Fruit fly (Drosophila melanogaster) whole organism, embryonic: ENCODE data around the gene CG13690.
A peak's percentile ranks its signal among the peaks of the same experiment; 100 is the strongest.

Experiments
- Adf1 ChIP-seq: fragments of 200-800 bp; sonication (Bioruptor generic); IDR thresholded peaks from 2 replicates; pipeline ENCODE4 v1.3.6; 2022; ENCODE audit warnings: missing biosample characterization, missing genetic modification characterization
- Atf-2 ChIP-seq: fragments of 200-800 bp; sonication (Bioruptor generic); optimal IDR thresholded peaks from 2 replicates; lab custom pipeline; 2016; ENCODE audit warnings: missing biosample characterization, missing genetic modification characterization
- BEAF-32 ChIP-seq: fragments of 200-800 bp; sonication (Bioruptor generic); optimal IDR thresholded peaks from 3 replicates; lab custom pipeline; 2017; ENCODE audit warnings: missing biosample characterization, missing genetic modification characterization, mild to moderate bottlenecking, moderate library complexity, missing genetic modification reagents
- CG11398 ChIP-seq: fragments of 200-800 bp; sonication (Bioruptor generic); optimal IDR thresholded peaks from 2 replicates; lab custom pipeline; 2016; ENCODE audit warnings: missing biosample characterization, missing genetic modification characterization
- CG11695 ChIP-seq: fragments of 200-800 bp; sonication (Bioruptor generic); IDR thresholded peaks from 3 replicates; pipeline ENCODE4 v1.3.6; 2022; ENCODE audit warnings: missing biosample characterization, missing genetic modification characterization
- CG11723 ChIP-seq: fragments of 200-800 bp; sonication (Bioruptor generic); optimal IDR thresholded peaks from 2 replicates; lab custom pipeline; 2017; ENCODE audit warnings: missing biosample characterization, mild to moderate bottlenecking, missing genetic modification characterization
- CG12219 ChIP-seq: fragments of 200-800 bp; sonication (Bioruptor generic); optimal IDR thresholded peaks from 3 replicates; lab custom pipeline; 2018; ENCODE audit warnings: missing biosample characterization, mild to moderate bottlenecking, missing genetic modification characterization
- CG13775 ChIP-seq: fragments of 200-800 bp; sonication (Bioruptor generic); optimal IDR thresholded peaks from 3 replicates; lab custom pipeline; 2017; ENCODE audit warnings: missing biosample characterization, mild to moderate bottlenecking, missing genetic modification characterization
- CG15269 ChIP-seq: fragments of 200-800 bp; sonication (Bioruptor generic); optimal IDR thresholded peaks from 2 replicates; lab custom pipeline; 2018; ENCODE audit warnings: missing biosample characterization, mild to moderate bottlenecking, missing genetic modification characterization, moderate library complexity
- CG15514 ChIP-seq: fragments of 200-800 bp; sonication (Bioruptor generic); optimal IDR thresholded peaks from 3 replicates; lab custom pipeline; 2017; ENCODE audit warnings: missing biosample characterization, missing genetic modification characterization, mild to moderate bottlenecking, moderate library complexity, missing genetic modification reagents
- CG15696 ChIP-seq: fragments of 200-800 bp; sonication (Bioruptor generic); optimal IDR thresholded peaks from 2 replicates; lab custom pipeline; 2019; ENCODE audit warnings: missing biosample characterization, mild to moderate bottlenecking, missing genetic modification characterization, moderate library complexity
- CG17361 ChIP-seq: fragments of 200-800 bp; sonication (Bioruptor generic); IDR thresholded peaks from 3 replicates; pipeline ENCODE4 v1.3.6; 2022; ENCODE audit warnings: missing biosample characterization, missing genetic modification characterization
- CG17802 ChIP-seq: fragments of 200-800 bp; sonication (Bioruptor generic); optimal IDR thresholded peaks from 2 replicates; lab custom pipeline; 2018; ENCODE audit warnings: missing biosample characterization, mild to moderate bottlenecking, missing genetic modification characterization, moderate library complexity
- CG18764 ChIP-seq: fragments of 200-800 bp; sonication (Bioruptor generic); optimal IDR thresholded peaks from 3 replicates; lab custom pipeline; 2016; ENCODE audit warnings: missing biosample characterization, missing genetic modification characterization
- CG31224 ChIP-seq: fragments of 200-800 bp; sonication (Bioruptor generic); IDR thresholded peaks from 2 replicates; pipeline ENCODE4 v1.3.6; 2022; ENCODE audit warnings: missing biosample characterization, missing genetic modification characterization
- CG3163 ChIP-seq: fragments of 200-800 bp; sonication (Bioruptor generic); optimal IDR thresholded peaks from 3 replicates; lab custom pipeline; 2016; ENCODE audit warnings: missing biosample characterization, missing genetic modification characterization
- CG34422 ChIP-seq: fragments of 200-800 bp; sonication (Bioruptor generic); IDR thresholded peaks from 3 replicates; pipeline ENCODE4 v1.3.6; 2022; ENCODE audit warnings: missing biosample characterization, missing genetic modification characterization
- CG6683 ChIP-seq: fragments of 200-800 bp; sonication (Bioruptor generic); optimal IDR thresholded peaks from 2 replicates; lab custom pipeline; 2017; ENCODE audit warnings: missing biosample characterization, mild to moderate bottlenecking, missing genetic modification characterization, missing genetic modification reagents
- CG6689 ChIP-seq: fragments of 200-800 bp; sonication (Bioruptor generic); IDR thresholded peaks from 2 replicates; pipeline ENCODE4 v1.3.6; 2022; ENCODE audit warnings: missing biosample characterization, missing genetic modification characterization
- CG7271 ChIP-seq: fragments of 200-800 bp; sonication (Bioruptor generic); optimal IDR thresholded peaks from 2 replicates; lab custom pipeline; 2018; ENCODE audit warnings: missing biosample characterization, mild to moderate bottlenecking, missing genetic modification characterization, moderate library complexity
- CG7928 ChIP-seq: fragments of 200-800 bp; sonication (Bioruptor generic); optimal IDR thresholded peaks from 2 replicates; lab custom pipeline; 2017; ENCODE audit warnings: missing biosample characterization, mild to moderate bottlenecking, missing genetic modification characterization
- CG9932 ChIP-seq: fragments of 200-800 bp; sonication (Bioruptor generic); IDR thresholded peaks from 2 replicates; pipeline ENCODE4 v1.3.6; 2022; ENCODE audit warnings: missing biosample characterization, missing genetic modification characterization
- Camta ChIP-seq: fragments of 200-800 bp; sonication (Bioruptor generic); optimal IDR thresholded peaks from 2 replicates; lab custom pipeline; 2016; ENCODE audit warnings: missing biosample characterization, missing genetic modification characterization
- E2f2 ChIP-seq: fragments of 200-800 bp; sonication (Bioruptor generic); IDR thresholded peaks from 2 replicates; pipeline ENCODE4 v1.3.6; 2022; ENCODE audit warnings: missing biosample characterization, missing genetic modification characterization
- H15 ChIP-seq: fragments of 200-800 bp; sonication (Bioruptor generic); IDR thresholded peaks from 3 replicates; pipeline ENCODE4 v1.3.6; 2022; ENCODE audit warnings: missing biosample characterization, missing genetic modification characterization
- Hmr ChIP-seq: fragments of 200-800 bp; sonication (Bioruptor generic); optimal IDR thresholded peaks from 3 replicates; lab custom pipeline; 2017; ENCODE audit warnings: mild to moderate bottlenecking, missing biosample characterization, missing genetic modification reagents, missing genetic modification characterization
- Mad ChIP-seq: fragments of 200-800 bp; sonication (Bioruptor generic); optimal IDR thresholded peaks from 2 replicates; lab custom pipeline; 2016; ENCODE audit warnings: missing biosample characterization, missing genetic modification characterization
- Rx ChIP-seq: fragments of 200-800 bp; sonication (Bioruptor generic); IDR thresholded peaks from 2 replicates; pipeline ENCODE4 v1.3.6; 2022; ENCODE audit warnings: missing biosample characterization, missing genetic modification characterization
- Sox102F ChIP-seq: fragments of 200-800 bp; sonication (Bioruptor generic); optimal IDR thresholded peaks from 2 replicates; lab custom pipeline; 2018; ENCODE audit warnings: missing biosample characterization, mild to moderate bottlenecking, missing genetic modification characterization, moderate library complexity
- Stat92E ChIP-seq, 3 experiments: fragments of >200 bp in 2 of 3; fragments of 200-800 bp in 1 of 3; sonication (Bioruptor generic) in 1 of 3; optimal IDR thresholded peaks; 2 replicates each; lab custom pipeline; 2017 to 2019; ENCODE audit warnings: missing biosample characterization in 3 of 3, missing genetic modification characterization in 3 of 3, mild to moderate bottlenecking in 1 of 3, moderate library complexity in 1 of 3
- YL-1 ChIP-seq: fragments of 200-800 bp; sonication (Bioruptor generic); optimal IDR thresholded peaks from 3 replicates; lab custom pipeline; 2017; ENCODE audit warnings: missing biosample characterization, mild to moderate bottlenecking, missing genetic modification characterization
- bsh ChIP-seq, 2 experiments: fragments of 200-800 bp; sonication (Bioruptor generic); optimal IDR thresholded peaks; 2 replicates each; lab custom pipeline; 2017 to 2018; ENCODE audit warnings: mild to moderate bottlenecking in 2 of 2, missing biosample characterization in 2 of 2, missing genetic modification characterization in 2 of 2, moderate library complexity in 1 of 2
- btn ChIP-seq: fragments of 200-800 bp; sonication (Bioruptor generic); optimal IDR thresholded peaks from 2 replicates; lab custom pipeline; 2016; ENCODE audit warnings: missing biosample characterization, missing genetic modification characterization
- disco-r ChIP-seq: fragments of 200-800 bp; sonication (Bioruptor generic); optimal IDR thresholded peaks from 2 replicates; lab custom pipeline; 2016; ENCODE audit warnings: missing biosample characterization, missing genetic modification characterization
- ewg ChIP-seq: fragments of 200-800 bp; sonication (Bioruptor generic); optimal IDR thresholded peaks from 3 replicates; lab custom pipeline; 2017; ENCODE audit warnings: mild to moderate bottlenecking, missing biosample characterization, missing genetic modification reagents, missing genetic modification characterization
- gro ChIP-seq: fragments of 200-800 bp; sonication (Bioruptor generic); optimal IDR thresholded peaks from 2 replicates; lab custom pipeline; 2016; ENCODE audit warnings: missing biosample characterization, missing genetic modification characterization
- hb ChIP-seq: fragments of 200-800 bp; sonication (Bioruptor generic); IDR thresholded peaks from 3 replicates; pipeline ENCODE4 v1.3.6; 2022; ENCODE audit warnings: missing biosample characterization, missing genetic modification characterization; ENCODE audit not compliant: partially characterized antibody
- ind ChIP-seq: fragments of 200-800 bp; sonication (Bioruptor generic); optimal IDR thresholded peaks from 3 replicates; lab custom pipeline; 2016; ENCODE audit warnings: missing biosample characterization, missing genetic modification characterization
- kni ChIP-seq: fragments of 200-800 bp; sonication (Bioruptor generic); optimal IDR thresholded peaks from 3 replicates; lab custom pipeline; 2017; ENCODE audit warnings: mild to moderate bottlenecking, missing biosample characterization, missing genetic modification reagents, missing genetic modification characterization
- lbe ChIP-seq: fragments of 200-800 bp; sonication (Bioruptor generic); optimal IDR thresholded peaks from 2 replicates; lab custom pipeline; 2016; ENCODE audit warnings: missing biosample characterization, mild to moderate bottlenecking, missing genetic modification characterization
- nerfin-1 ChIP-seq: fragments of 200-800 bp; sonication (Bioruptor generic); optimal IDR thresholded peaks from 3 replicates; lab custom pipeline; 2019; ENCODE audit warnings: missing biosample characterization, mild to moderate bottlenecking, missing genetic modification characterization, moderate library complexity
- odd ChIP-seq: fragments of 200-800 bp; sonication (Bioruptor generic); optimal IDR thresholded peaks from 2 replicates; lab custom pipeline; 2017; ENCODE audit warnings: missing biosample characterization, mild to moderate bottlenecking, missing genetic modification characterization
- org-1 ChIP-seq: fragments of 200-800 bp; sonication (Bioruptor generic); optimal IDR thresholded peaks from 2 replicates; lab custom pipeline; 2017; ENCODE audit warnings: missing biosample characterization, missing genetic modification characterization
- repo ChIP-seq: fragments of 200-800 bp; sonication (Bioruptor generic); optimal IDR thresholded peaks from 2 replicates; lab custom pipeline; 2016; ENCODE audit warnings: missing biosample characterization, missing genetic modification characterization
- stwl ChIP-seq: fragments of 200-800 bp; sonication (Bioruptor generic); optimal IDR thresholded peaks from 3 replicates; lab custom pipeline; 2018; ENCODE audit warnings: missing biosample characterization, mild to moderate bottlenecking, missing genetic modification characterization, moderate library complexity
- ttk ChIP-seq: fragments of 200-800 bp; sonication (Bioruptor generic); IDR thresholded peaks from 2 replicates; pipeline ENCODE4 v2.1.2; 2022; ENCODE audit warnings: missing biosample characterization, missing genetic modification characterization
- vnd ChIP-seq: fragments of 200-800 bp; sonication (Bioruptor generic); IDR thresholded peaks from 3 replicates; pipeline ENCODE4 v1.3.6; 2022; ENCODE audit warnings: missing biosample characterization, missing genetic modification characterization; ENCODE audit not compliant: partially characterized antibody
- wek ChIP-seq: fragments of 200-800 bp; sonication (Bioruptor generic); optimal IDR thresholded peaks from 3 replicates; lab custom pipeline; 2018; ENCODE audit warnings: missing biosample characterization, mild to moderate bottlenecking, missing genetic modification characterization, moderate library complexity
- wor ChIP-seq: fragments of 200-800 bp; sonication (Bioruptor generic); IDR thresholded peaks from 2 replicates; pipeline ENCODE4 v1.3.6; 2022; ENCODE audit warnings: missing biosample characterization, missing genetic modification characterization

Gene CG13690

DNA sequence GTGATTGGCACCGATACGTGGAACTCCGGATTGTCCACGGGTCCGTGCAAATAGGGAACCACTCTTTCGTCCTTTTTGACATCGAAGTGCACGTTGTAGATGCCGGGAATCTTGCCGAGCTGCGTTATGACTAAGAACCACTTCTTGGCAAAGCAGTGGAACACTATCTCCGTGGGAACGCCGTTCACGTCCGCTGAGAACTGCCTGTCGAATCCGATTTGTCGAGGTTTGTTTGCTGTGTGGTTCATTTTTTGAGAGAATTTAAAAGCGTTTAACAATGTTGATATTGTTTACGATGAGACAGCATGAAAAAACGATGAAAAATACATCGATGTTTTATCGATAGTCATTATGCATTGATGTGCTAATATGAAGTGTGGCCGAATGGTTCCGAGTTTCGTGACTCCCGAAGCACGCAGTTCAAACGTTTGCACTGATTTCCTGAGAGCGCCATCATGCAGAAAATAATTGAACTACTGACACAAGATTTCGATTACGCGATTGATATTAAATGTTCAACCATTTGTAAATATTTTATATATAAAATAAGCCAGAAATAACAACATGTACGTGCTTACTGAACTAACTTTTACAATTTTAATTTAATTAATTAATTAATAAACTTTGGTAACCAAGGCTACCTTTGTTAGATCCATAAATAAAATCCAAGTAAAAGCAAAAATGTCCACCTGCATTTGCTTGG is 1.8 kb upstream of the CG13690 start, which contains the start of the genes CG11885 and CG13692 (continued):
- TF ChIP-seq CG31224 (no peak), E2f2 (GFP tag; lab: Robert Waterston, UW) (peak; percentile 85), btn (GFP tag; lab: Kevin White, UChicago) (no peak), Hmr (GFP tag; lab: Kevin White, UChicago) (peak; percentile 71), CG17361 (GFP tag; lab: Robert Waterston, UW) (peak; percentile 35; the same call in 1 of the 3 replicates), CG7928 (GFP tag; lab: Kevin White, UChicago) (peak; percentile 2), CG34422 (GFP tag; lab: Robert Waterston, UW) (peak; percentile 18; the same call in 1 of the 3 replicates), Adf1 (GFP tag; lab: Robert Waterston, UW) (no peak), CG15269 (peak; percentile 33), ind (no peak), Camta (peak; percentile 17), YL-1 (GFP tag; lab: Kevin White, UChicago) (peak; percentile 82), H15 (GFP tag; lab: Robert Waterston, UW) (no peak), CG11695 (GFP tag; lab: Robert Waterston, UW) (no peak), disco-r (GFP tag; lab: Kevin White, UChicago) (no peak), Stat92E (GFP tag; optimal IDR thresholded peaks at IDR 0.05; lab: Kevin White, UChicago) (peak in 1 of 3 experiments; percentile 4), BEAF-32 (GFP tag; lab: Kevin White, UChicago) (peak; percentile 98), Sox102F (GFP tag; lab: Kevin White, UChicago) (no peak), CG15514 (peak; percentile 95), odd (GFP tag; lab: Kevin White, UChicago) (no peak), ewg (peak; percentile 47), stwl (tag; lab: Kevin White, UChicago) (peak; percentile 100), CG11398 (peak; percentile 6), CG3163 (GFP tag; lab: Kevin White, UChicago) (peak; percentile 18), vnd (GFP tag; lab: Robert Waterston, UW) (peak; percentile 93), CG17802 (peak; percentile 24), CG15696 (tag; lab: Kevin White, UChicago) (peak; percentile 27), gro (peak; percentile 56), Mad (peak; percentile 45), CG9932 (peak; percentile 74), nerfin-1 (tag; lab: Kevin White, UChicago) (peak; percentile 24), CG13775 (peak; percentile 19), ttk (GFP tag; lab: Robert Waterston, UW) (no peak), kni (GFP tag; lab: Kevin White, UChicago) (peak; percentile 51), wor (no peak), org-1 (no peak), wek (GFP tag; lab: Kevin White, UChicago) (no peak), Atf-2 (GFP tag; lab: Kevin White, UChicago) (no peak), CG6683 (peak; percentile 11), CG6689 (GFP tag; lab: Robert Waterston, UW) (no peak), repo (no peak), hb (GFP tag; lab: Robert Waterston, UW) (peak; percentile 95), CG11723 (no peak), CG12219 (GFP tag; lab: Kevin White, UChicago) (peak; percentile 23), CG18764 (GFP tag; lab: Kevin White, UChicago) (peak; percentile 9), bsh (GFP tag; optimal IDR thresholded peaks at IDR 0.05; lab: Kevin White, UChicago) (peak in 1 of 2 experiments; percentile 25), Rx (GFP tag; lab: Robert Waterston, UW) (no peak), CG7271 (peak; percentile 27), lbe (GFP tag; lab: Kevin White, UChicago) (peak; percentile 38)
